Worm (Caenorhabditis elegans) whole organism, L4 larva: ENCODE data around the gene R05G9.3.
A peak's percentile ranks its signal among the peaks of the same experiment; 100 is the strongest.

Experiments
- F26F4.8 ChIP-seq: fragments of 200-800 bp; sonication (Bioruptor generic); conservative IDR thresholded peaks from 2 replicates; pipeline ENCODE4 v1.3.6; 2022; ENCODE audit warnings: missing genetic modification characterization, missing compliant biosample characterization
- F44E2.7 ChIP-seq: fragments of 200-800 bp; sonication (Bioruptor generic); IDR thresholded peaks from 2 replicates; pipeline ENCODE4 v2.1.2; 2022; ENCODE audit warnings: missing genetic modification characterization, missing compliant biosample characterization
- R02D3.7 ChIP-seq: fragments of 150-350 bp; sonication (generic microtip); optimal IDR thresholded peaks from 3 replicates; lab custom pipeline; 2014; ENCODE audit warnings: missing biosample characterization, missing genetic modification characterization
- T20F7.1 ChIP-seq: fragments of 200-800 bp; sonication (Bioruptor generic); optimal IDR thresholded peaks from 2 replicates; lab custom pipeline; 2018; ENCODE audit warnings: mild to moderate bottlenecking, missing genetic modification characterization, missing compliant biosample characterization
- Y105C5A.15 ChIP-seq: fragments of 200-800 bp; sonication (Bioruptor generic); IDR thresholded peaks from 2 replicates; pipeline ENCODE4 v1.3.6; 2022; ENCODE audit warnings: missing genetic modification characterization, missing compliant biosample characterization
- Y5F2A.4 ChIP-seq: fragments of 200-800 bp; sonication (Bioruptor generic); optimal IDR thresholded peaks from 2 replicates; lab custom pipeline; 2018; ENCODE audit warnings: mild to moderate bottlenecking, missing genetic modification characterization, missing compliant biosample characterization
- aha-1 ChIP-seq: fragments of 150-350 bp; peaks from one replicate; lab custom pipeline; 2014; ENCODE audit warnings: missing biosample characterization, missing genetic modification characterization
- attf-4 ChIP-seq: sonication (generic microtip); optimal IDR thresholded peaks from 3 replicates; lab custom pipeline; 2017; ENCODE audit warnings: missing biosample characterization, missing genetic modification characterization
- ceh-44 ChIP-seq: fragments of 200-800 bp; sonication (Bioruptor generic); IDR thresholded peaks from 2 replicates; pipeline ENCODE4 v1.3.6; 2022; ENCODE audit warnings: missing genetic modification reagents, missing genetic modification characterization, missing compliant biosample characterization
- ctbp-1 ChIP-seq: fragments of 200-800 bp; sonication (Bioruptor generic); IDR thresholded peaks from 2 replicates; pipeline ENCODE4 v1.3.6; 2022; ENCODE audit warnings: missing genetic modification reagents, missing genetic modification characterization, missing compliant biosample characterization
- daf-12 ChIP-seq: fragments of 150-350 bp; optimal IDR thresholded peaks from 2 replicates; lab custom pipeline; 2014; ENCODE audit warnings: missing biosample characterization, missing genetic modification reagents, missing genetic modification characterization
- daf-16 ChIP-seq, 3 experiments: sonication (generic microtip); optimal IDR thresholded peaks; 2 replicates each; lab custom pipeline; 2016 to 2017; ENCODE audit warnings: missing genetic modification characterization in 3 of 3, missing genetic modification reagents in 3 of 3, mild to moderate bottlenecking in 2 of 3, missing compliant biosample characterization in 2 of 3, missing biosample characterization in 1 of 3, moderate library complexity in 1 of 3
- dmd-6 ChIP-seq: fragments of 200-800 bp; sonication (Bioruptor generic); IDR thresholded peaks from 2 replicates; pipeline ENCODE4 v1.3.6; 2022; ENCODE audit warnings: missing genetic modification reagents, missing genetic modification characterization, missing compliant biosample characterization
- dmd-8 ChIP-seq: fragments of 200-800 bp; sonication (Bioruptor generic); IDR thresholded peaks from 2 replicates; pipeline ENCODE4 v1.3.6; 2022; ENCODE audit warnings: missing genetic modification characterization, missing compliant biosample characterization
- dmd-9 ChIP-seq: fragments of 200-800 bp; sonication (Bioruptor generic); IDR thresholded peaks from 2 replicates; pipeline ENCODE4 v1.3.6; 2022; ENCODE audit warnings: missing genetic modification reagents, missing genetic modification characterization, missing compliant biosample characterization
- dpl-1 ChIP-seq: fragments of 150-350 bp; optimal IDR thresholded peaks from 2 replicates; lab custom pipeline; 2014; ENCODE audit warnings: missing biosample characterization, missing genetic modification reagents, missing genetic modification characterization
- dve-1 ChIP-seq: sonication (generic microtip); optimal IDR thresholded peaks from 2 replicates; lab custom pipeline; 2017; ENCODE audit warnings: antibody characterized with exemption, mild to moderate bottlenecking, missing genetic modification characterization, missing compliant biosample characterization; ENCODE audit not compliant: insufficient read depth
- egl-27 ChIP-seq: sonication (generic microtip); optimal IDR thresholded peaks from 3 replicates; lab custom pipeline; 2017; ENCODE audit warnings: missing biosample characterization, missing genetic modification reagents, missing genetic modification characterization
- gei-8 ChIP-seq: fragments of 200-800 bp; sonication (Bioruptor generic); optimal IDR thresholded peaks from 2 replicates; lab custom pipeline; 2018; ENCODE audit warnings: mild to moderate bottlenecking, missing genetic modification characterization, missing compliant biosample characterization
- hlh-11 ChIP-seq: fragments of 200-800 bp; sonication (Bioruptor generic); optimal IDR thresholded peaks from 2 replicates; lab custom pipeline; 2018; ENCODE audit warnings: mild to moderate bottlenecking, missing genetic modification characterization, missing compliant biosample characterization
- jun-1 ChIP-seq: fragments of 150-350 bp; optimal IDR thresholded peaks from 2 replicates; lab custom pipeline; 2014; ENCODE audit warnings: missing biosample characterization, missing genetic modification reagents, missing genetic modification characterization
- lin-1 ChIP-seq: fragments of 200-800 bp; sonication (Bioruptor generic); IDR thresholded peaks from 2 replicates; pipeline ENCODE4 v1.3.6; 2022; ENCODE audit warnings: missing genetic modification reagents, missing genetic modification characterization, missing compliant biosample characterization
- lin-38 ChIP-seq: fragments of 200-800 bp; sonication (Bioruptor generic); IDR thresholded peaks from 2 replicates; pipeline ENCODE4 v1.3.6; 2022; ENCODE audit warnings: missing genetic modification reagents, missing genetic modification characterization, missing compliant biosample characterization
- lsy-2 ChIP-seq, 2 experiments: fragments of 150-350 bp in 1 of 2; sonication (generic microtip) in 1 of 2; optimal IDR thresholded peaks; 2 replicates each; lab custom pipeline; 2014 to 2017; ENCODE audit warnings: missing biosample characterization in 2 of 2, missing genetic modification characterization in 2 of 2
- mxl-2 ChIP-seq: fragments of 200-800 bp; sonication (Bioruptor generic); conservative IDR thresholded peaks from 2 replicates; pipeline ENCODE4 v1.3.6; 2022; ENCODE audit warnings: missing genetic modification reagents, missing genetic modification characterization, missing compliant biosample characterization
- nhr-102 ChIP-seq: sonication (generic microtip); optimal IDR thresholded peaks from 2 replicates; lab custom pipeline; 2016; ENCODE audit warnings: mild to moderate bottlenecking, missing genetic modification characterization, moderate library complexity, missing compliant biosample characterization
- nhr-111 ChIP-seq: fragments of 200-800 bp; sonication (Bioruptor generic); optimal IDR thresholded peaks from 2 replicates; lab custom pipeline; 2018; ENCODE audit warnings: mild to moderate bottlenecking, missing genetic modification characterization, missing compliant biosample characterization
- nhr-28 ChIP-seq: fragments of 150-350 bp; optimal IDR thresholded peaks from 2 replicates; lab custom pipeline; 2014; ENCODE audit warnings: missing biosample characterization, missing genetic modification characterization
- nhr-42 ChIP-seq: fragments of 200-800 bp; sonication (Bioruptor generic); IDR thresholded peaks from 2 replicates; pipeline ENCODE4 v1.3.6; 2022; ENCODE audit warnings: missing genetic modification characterization, missing compliant biosample characterization
- nhr-6 ChIP-seq: fragments of 150-350 bp; optimal IDR thresholded peaks from 2 replicates; lab custom pipeline; 2014; ENCODE audit warnings: missing biosample characterization, missing genetic modification characterization
- snpc-1.2 ChIP-seq: fragments of 200-800 bp; sonication (Bioruptor generic); IDR thresholded peaks from 2 replicates; pipeline ENCODE4 v1.3.6; 2022; ENCODE audit warnings: missing genetic modification reagents, missing genetic modification characterization, missing compliant biosample characterization
- spr-3 ChIP-seq: fragments of 200-800 bp; sonication (Bioruptor generic); optimal IDR thresholded peaks from 2 replicates; lab custom pipeline; 2018; ENCODE audit warnings: mild to moderate bottlenecking, missing genetic modification characterization, missing compliant biosample characterization
- tra-1 ChIP-seq: fragments of 200-800 bp; sonication (Bioruptor generic); IDR thresholded peaks from 2 replicates; pipeline ENCODE4 v1.3.6; 2022; ENCODE audit warnings: missing genetic modification reagents, missing genetic modification characterization, missing compliant biosample characterization
- unc-39 ChIP-seq: sonication (generic microtip); optimal IDR thresholded peaks from 2 replicates; lab custom pipeline; 2017; ENCODE audit warnings: missing biosample characterization, missing genetic modification characterization
- unc-62 ChIP-seq, 3 experiments: fragments of 150-350 bp in 1 of 3; sonication (generic microtip); optimal IDR thresholded peaks in 2 of 3; peaks in 1 of 3; 1 replicate in 1 of 3; 2 replicates in 2 of 3; lab custom pipeline; 2014 to 2017; ENCODE audit warnings: missing biosample characterization in 3 of 3, missing genetic modification characterization in 3 of 3, missing genetic modification reagents in 3 of 3, missing genotype in 1 of 3
- zfp-3 ChIP-seq: fragments of 200-800 bp; sonication (Bioruptor generic); conservative IDR thresholded peaks from 2 replicates; pipeline ENCODE4 v1.3.6; 2022; ENCODE audit warnings: missing genetic modification reagents, missing genetic modification characterization, missing compliant biosample characterization
- zip-2 ChIP-seq: fragments of 150-350 bp; optimal IDR thresholded peaks from 2 replicates; lab custom pipeline; 2014; ENCODE audit warnings: missing biosample characterization, missing genetic modification characterization

The R05G9.3 gene

ce11 chrII:6528629-6529028, 27.3 kb upstream of the R05G9.3 start, which contains the start of gene C56E6.4:
C56E6.4 (minus strand) TSS chrII:6528729.
- no peak for TF ChIP-seq egl-27 (tag; lab: Kevin White, UChicago)
- no peak for TF ChIP-seq tra-1 (GFP tag; lab: Robert Waterston, UW)
- TF ChIP-seq Y105C5A.15: no peak
- TF ChIP-seq ctbp-1 (GFP tag; lab: Robert Waterston, UW): no peak
- no peak for TF ChIP-seq gei-8 (GFP tag; lab: Kevin White, UChicago)
- TF ChIP-seq dpl-1: no peak
- no peak for TF ChIP-seq mxl-2 (GFP tag; lab: Robert Waterston, UW)
- TF ChIP-seq ceh-44 (GFP tag; lab: Robert Waterston, UW): no peak
- no peak for TF ChIP-seq T20F7.1
- TF ChIP-seq lin-38 (GFP tag; lab: Robert Waterston, UW): no peak

DNA sequence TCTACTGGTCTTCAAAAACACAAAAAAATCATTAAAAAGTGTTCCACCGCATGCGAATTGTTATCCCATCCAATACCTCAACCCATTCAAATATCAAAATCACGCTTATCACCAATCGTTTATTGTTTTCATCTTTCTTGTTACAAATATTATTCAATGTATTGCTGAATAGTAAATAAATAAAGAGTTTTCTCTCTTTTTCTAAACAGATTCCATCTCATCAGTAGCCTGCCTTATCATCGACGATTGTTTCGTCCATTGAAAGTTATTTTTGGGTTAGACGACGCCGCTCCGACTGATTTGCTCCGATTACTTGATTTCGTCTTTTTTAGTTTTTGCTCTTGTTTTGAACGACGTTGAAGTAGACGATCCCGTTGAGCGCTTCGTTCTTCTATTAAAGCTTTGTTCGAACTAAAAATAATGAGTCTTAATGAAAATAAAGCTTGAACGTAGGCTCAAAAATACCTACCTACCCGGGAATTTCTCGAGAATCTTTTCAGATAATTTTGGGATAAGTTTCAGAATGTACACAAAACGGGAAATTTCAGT, 24.9 kb upstream of the R05G9.3 start:
- TF ChIP-seq dmd-9: no peak
- TF ChIP-seq ctbp-1 (GFP tag; lab: Robert Waterston, UW): no peak
- TF ChIP-seq dve-1 (tag; lab: Kevin White, UChicago): peak; percentile 7
- no peak for TF ChIP-seq daf-16 (GFP tag; optimal IDR thresholded peaks at IDR 0.05; lab: Kevin White, UChicago)
- peak; percentile 91 for TF ChIP-seq daf-16 (tag; optimal IDR thresholded peaks at IDR 0.05; lab: Kevin White, UChicago)
- TF ChIP-seq spr-3 (GFP tag; lab: Kevin White, UChicago): no peak
- no peak for TF ChIP-seq lin-1 (GFP tag; lab: Robert Waterston, UW)
- TF ChIP-seq dmd-8 (GFP tag; lab: Robert Waterston, UW): no peak
- no peak for TF ChIP-seq Y105C5A.15
- no peak for TF ChIP-seq snpc-1.2 (GFP tag; lab: Robert Waterston, UW)
- TF ChIP-seq unc-39 (tag; lab: Kevin White, UChicago): no peak
- no peak for TF ChIP-seq nhr-28 (tag; lab: Kevin White, UChicago)
- TF ChIP-seq R02D3.7 (tag; lab: Kevin White, UChicago): no peak
- TF ChIP-seq lsy-2 (tag; optimal IDR thresholded peaks at IDR 0.05; lab: Kevin White, UChicago): no peak
- TF ChIP-seq F44E2.7 (GFP tag; lab: Robert Waterston, UW): no peak
- no peak for TF ChIP-seq zip-2 (tag; lab: Kevin White, UChicago)
- TF ChIP-seq attf-4 (tag; lab: Kevin White, UChicago): no peak
- TF ChIP-seq jun-1 (tag; lab: Kevin White, UChicago): no peak
- TF ChIP-seq unc-62 (GFP tag; optimal IDR thresholded peaks at IDR 0.05 in 1 of 2; lab: Kevin White, UChicago): peak in 1 of 2 experiments; percentile 10
- no peak for TF ChIP-seq unc-62 (tag; optimal IDR thresholded peaks at IDR 0.05; lab: Kevin White, UChicago)
- TF ChIP-seq lin-38 (GFP tag; lab: Robert Waterston, UW): peak; percentile 34; the same call in 1 of the 2 replicates
- TF ChIP-seq nhr-102 (tag; lab: Kevin White, UChicago): peak; percentile 52
- no peak for TF ChIP-seq daf-12 (tag; lab: Kevin White, UChicago)

- TF ChIP-seq dve-1 (tag; lab: Kevin White, UChicago) (peak; percentile 21), dmd-6 (GFP tag; lab: Robert Waterston, UW) (0 out of 2 replicates have a peak, but pooled peaks have one; percentile 32), daf-16 (GFP tag; optimal IDR thresholded peaks at IDR 0.05; lab: Kevin White, UChicago) (no peak), daf-16 (tag; optimal IDR thresholded peaks at IDR 0.05; lab: Kevin White, UChicago) (peak; percentile 72), hlh-11 (tag; lab: Kevin White, UChicago) (peak; percentile 67), F26F4.8 (GFP tag; lab: Robert Waterston, UW) (no peak)
- TF ChIP-seq, all 104 proteins: peak for 4
These were observed 23.2 kb upstream of the R05G9.3 start, which contains the start of gene C56E6.2 for ce11 chrII:6524501-6524977. C56E6.2 (plus strand) TSS chrII:6524927.

ce11 chrII:6523940-6524339, 22.6 kb upstream of the R05G9.3 start:
- TF ChIP-seq R02D3.7 (tag; lab: Kevin White, UChicago): no peak
- no peak for TF ChIP-seq nhr-42 (GFP tag; lab: Robert Waterston, UW)
- TF ChIP-seq aha-1 (tag; lab: Kevin White, UChicago): peak; percentile 91
- no peak for TF ChIP-seq dmd-6 (GFP tag; lab: Robert Waterston, UW)
- no peak for TF ChIP-seq F44E2.7 (GFP tag; lab: Robert Waterston, UW)
- TF ChIP-seq lin-1 (GFP tag; lab: Robert Waterston, UW): no peak
- TF ChIP-seq nhr-111 (GFP tag; lab: Kevin White, UChicago): no peak
- TF ChIP-seq Y5F2A.4 (GFP tag; lab: Kevin White, UChicago): no peak
- no peak for TF ChIP-seq nhr-6
- TF ChIP-seq zfp-3 (GFP tag; lab: Robert Waterston, UW): 0 out of 2 replicates have a peak, but pooled peaks have one; percentile 7
- TF ChIP-seq, all 104 proteins: peak for 2
